Fruit fly (Drosophila melanogaster) S2 (cell line): ENCODE data around the gene CG14506.

ENCODE experiments used
- CG8478 ChIP-seq: fragments of >200 bp; optimal IDR thresholded peaks from 2 replicates; lab custom pipeline; 2018
- CTCF ChIP-seq, 2 experiments: fragments of >200 bp; optimal IDR thresholded peaks; 2 replicates each; lab custom pipeline; 2018

DNA sequence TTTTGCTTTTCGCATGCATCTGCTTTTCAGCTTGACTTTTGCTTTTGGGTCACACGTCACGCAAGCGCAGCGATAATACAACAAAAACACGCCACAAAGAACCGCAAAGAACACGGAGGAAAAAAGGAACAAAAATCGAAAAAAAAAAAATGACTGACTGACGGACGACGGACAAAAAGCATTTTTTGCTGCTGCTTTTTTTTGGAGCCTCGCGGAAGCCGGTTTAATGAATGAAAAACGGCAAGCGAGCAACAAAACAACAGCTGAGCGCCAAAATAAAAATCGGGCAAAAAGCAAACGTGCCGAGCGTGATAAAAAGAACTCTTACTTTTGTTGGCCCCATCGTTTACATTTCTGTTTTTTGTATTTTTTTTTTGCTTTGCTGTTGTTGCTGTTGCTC is 42.6 kb downstream of the CG14506 start:
- TF ChIP-seq CG8478 = no peak
- TF ChIP-seq CTCF (optimal IDR thresholded peaks at IDR 0.05; lab: Kevin White, UChicago) = no peak
